Fruit fly (Drosophila melanogaster): ENCODE results near the gene CG7166.

DNA sequence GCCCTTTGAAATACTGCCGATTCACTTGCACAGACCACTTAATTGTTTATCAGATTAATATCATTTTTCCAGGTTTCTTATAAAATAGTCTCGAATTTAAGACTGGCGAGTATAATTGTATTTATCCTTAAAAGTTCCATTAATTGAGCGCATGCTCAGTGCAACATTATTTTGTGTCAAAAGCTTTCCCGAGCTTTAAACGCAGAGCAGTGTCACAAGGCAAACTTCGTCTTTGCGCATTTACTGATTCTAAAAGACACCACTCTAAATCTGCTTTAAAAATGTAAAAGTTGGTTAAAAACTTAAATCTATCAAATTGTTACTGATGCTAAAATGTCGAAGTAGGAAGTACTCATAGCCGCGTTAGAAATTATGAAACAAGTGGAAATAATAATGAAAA is at the start of gene CG7166, which contains the start of gene Alg11:
- no peak for TF ChIP-seq sv (GFP tag; optimal IDR thresholded peaks at IDR 0.05)
- TF ChIP-seq GATAd (GFP tag; optimal IDR thresholded peaks at IDR 0.05): no peak
- TF ChIP-seq h (GFP tag; optimal IDR thresholded peaks at IDR 0.05): no peak
- no peak for TF ChIP-seq Abd-B (GFP tag; optimal IDR thresholded peaks at IDR 0.05)
- TF ChIP-seq dsf (GFP tag; optimal IDR thresholded peaks at IDR 0.05; ENCODE audit: borderline replicate concordance): no peak

Measured in whole organism, wandering third instar larva.